Fruit fly (Drosophila melanogaster) whole organism, adult: ENCODE data around the gene CG11698.

Source experiments
- CG7045 ChIP-seq: fragments of 200-800 bp; sonication (Bioruptor generic); optimal IDR thresholded peaks from 2 replicates; lab custom pipeline; 2017; ENCODE audit warnings: missing biosample characterization, mild to moderate bottlenecking, missing genetic modification characterization
- Clk ChIP-seq: fragments of 200-800 bp; sonication (Bioruptor generic); optimal IDR thresholded peaks from 2 replicates; lab custom pipeline; 2017; ENCODE audit warnings: missing biosample characterization, missing genetic modification characterization
- Crg-1 ChIP-seq: fragments of 200-800 bp; sonication (Bioruptor generic); optimal IDR thresholded peaks from 2 replicates; lab custom pipeline; 2016; ENCODE audit warnings: missing biosample characterization, missing genetic modification characterization
- Mnt ChIP-seq: fragments of 200-800 bp; sonication (Bioruptor generic); optimal IDR thresholded peaks from 2 replicates; lab custom pipeline; 2016; ENCODE audit warnings: missing biosample characterization, mild to moderate bottlenecking, missing genetic modification characterization

DNA sequence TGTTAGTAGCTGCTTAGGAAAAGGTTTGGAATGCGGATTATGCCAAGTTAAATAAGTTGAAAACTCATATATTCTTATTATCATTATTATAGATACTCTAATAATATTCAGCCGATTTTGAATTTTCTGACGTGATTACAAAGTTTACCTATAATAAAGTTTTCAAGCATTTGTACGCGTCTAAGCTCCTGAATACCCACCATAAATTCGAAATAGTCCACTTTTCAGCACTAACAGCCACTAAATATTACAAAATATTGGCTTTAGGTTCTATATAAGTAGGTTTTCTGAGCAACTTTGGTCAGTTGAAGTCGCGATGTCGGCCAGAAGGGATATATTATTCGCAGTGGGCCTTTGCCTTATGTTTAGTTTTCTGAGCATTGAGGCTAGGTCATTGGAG is 12.0 kb downstream of the CG11698 start, which contains the start of gene CG7443:
- TF ChIP-seq Mnt (GFP tag; lab: Kevin White, UChicago), result no peak
- TF ChIP-seq CG7045 (GFP tag; lab: Kevin White, UChicago), result no peak
- TF ChIP-seq Crg-1 (GFP tag; lab: Kevin White, UChicago), result no peak
- TF ChIP-seq Clk (GFP tag; lab: Kevin White, UChicago), result no peak
